Worm (Caenorhabditis elegans): Measurements from ENCODE around the gene ZK945.4.

ce11 chrII:10105604-10106003, at the start of gene ZK945.4:
- TF ChIP-seq ztf-29 (GFP tag; IDR thresholded peaks at IDR 0.05): no peak
- TF ChIP-seq tab-1 (GFP tag; IDR thresholded peaks at IDR 0.05): no peak

Measured in whole organism, midembryonic.